Worm (Caenorhabditis elegans) whole organism, L4/young adult: ENCODE data around the gene F02C12.1.
A peak's percentile ranks its signal among the peaks of the same experiment; 100 is the strongest.

ENCODE experiments used
- W03F9.2 ChIP-seq: fragments of 150-350 bp; optimal IDR thresholded peaks from 2 replicates; lab custom pipeline; 2014; ENCODE audit warnings: missing biosample characterization, missing genetic modification characterization
- dao-5 ChIP-seq: sonication (generic microtip); optimal IDR thresholded peaks from 2 replicates; lab custom pipeline; 2016; ENCODE audit warnings: missing genotype, missing genetic modification characterization, moderate library complexity, missing compliant biosample characterization
- him-1 ChIP-seq: sonication (generic microtip); optimal IDR thresholded peaks from 2 replicates; lab custom pipeline; 2016; ENCODE audit warnings: missing genotype, missing genetic modification reagents, missing genetic modification characterization, missing compliant biosample characterization

Gene F02C12.1

DNA sequence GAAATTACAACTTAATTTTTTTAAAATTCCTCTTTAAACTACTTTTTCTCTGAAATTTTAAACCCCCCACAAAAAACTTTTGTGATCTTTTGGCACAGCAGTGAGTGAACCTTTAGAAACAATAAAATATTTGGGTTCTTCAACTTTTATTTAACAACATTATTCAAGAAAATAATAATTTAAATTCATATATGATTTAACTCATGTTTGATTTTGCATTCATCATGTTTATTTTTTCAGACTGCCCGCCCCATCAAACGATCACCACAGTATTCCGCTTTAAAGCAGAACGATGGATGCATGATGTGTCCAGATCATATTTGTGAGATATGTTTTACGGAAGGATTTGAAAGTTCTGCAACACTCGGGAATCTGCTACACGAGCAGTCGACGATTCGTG, 44.5 kb downstream of the F02C12.1 start, which contains the start of gene set-8:
set-8 (plus strand) TSS at position 301 of the 400 bp plus-strand sequence.
- TF ChIP-seq W03F9.2 (tag; lab: Kevin White, UChicago) (no peak), him-1 (no peak), dao-5 (tag; lab: Kevin White, UChicago) (no peak)

DNA sequence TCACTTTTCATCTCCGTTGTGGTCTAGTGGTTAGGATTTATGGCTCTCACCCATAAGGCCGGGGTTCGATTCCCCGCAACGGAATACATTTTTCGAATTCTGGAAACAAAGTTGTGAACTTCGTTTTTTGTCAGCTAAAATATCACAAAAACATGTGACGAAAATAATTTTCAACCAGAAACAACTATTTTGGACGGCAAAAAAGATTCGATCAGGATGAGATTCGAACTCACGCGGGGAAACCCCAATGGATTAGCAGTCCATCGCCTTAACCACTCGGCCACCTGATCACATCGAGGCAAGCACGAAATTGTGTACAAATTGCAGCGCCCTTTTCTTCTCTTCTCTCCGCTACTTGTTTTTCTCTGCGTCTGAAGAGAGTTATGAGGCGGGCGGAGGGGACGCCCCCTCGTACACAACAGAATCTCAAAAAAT, 46.8 kb downstream of the F02C12.1 start:
- TF ChIP-seq dao-5 (tag; lab: Kevin White, UChicago), result peak; percentile 68
- peak; percentile 69 for TF ChIP-seq him-1
- TF ChIP-seq W03F9.2 (tag; lab: Kevin White, UChicago), result peak; percentile 44

DNA sequence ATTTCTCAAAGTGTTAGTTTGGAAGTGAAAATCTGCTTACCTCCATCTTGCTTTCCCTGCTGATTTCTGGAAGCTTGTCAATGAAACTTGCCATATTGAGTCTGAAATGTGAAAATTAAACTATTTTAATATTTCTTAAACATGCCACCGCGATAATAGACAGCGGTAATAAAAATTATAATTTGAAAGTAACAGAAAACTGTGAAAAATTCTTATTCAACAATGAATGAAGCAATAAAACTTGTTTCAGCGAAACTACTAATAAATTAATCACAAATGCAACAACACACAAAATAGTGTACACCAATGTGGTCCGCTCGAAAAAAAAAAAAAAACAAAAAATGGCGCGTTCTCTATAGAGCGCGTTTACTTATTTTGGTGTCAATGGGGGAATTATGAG, 49.7 kb downstream of the F02C12.1 start, which contains the start of gene F02D10.6:
F02D10.6 (minus strand) TSS at position 101 of the 400 bp plus-strand sequence.
- TF ChIP-seq him-1 (no peak), dao-5 (tag; lab: Kevin White, UChicago) (no peak), W03F9.2 (tag; lab: Kevin White, UChicago) (no peak)
